Fruit fly (Drosophila melanogaster) whole organism, embryonic: ENCODE measurements around the gene Mer.

ENCODE experiments used
- Bgb ChIP-seq: fragments of 200-800 bp; sonication (Bioruptor generic); IDR thresholded peaks from 2 replicates; pipeline ENCODE4 v1.3.6; 2022; ENCODE audit warnings: missing biosample characterization, missing genetic modification characterization; ENCODE audit not compliant: partially characterized antibody
- CG10147 ChIP-seq: fragments of 200-800 bp; sonication (Bioruptor generic); optimal IDR thresholded peaks from 2 replicates; lab custom pipeline; 2019; ENCODE audit warnings: missing biosample characterization, mild to moderate bottlenecking, missing genetic modification characterization, moderate library complexity
- CG11093 ChIP-seq: fragments of 200-800 bp; sonication (Bioruptor generic); IDR thresholded peaks from 3 replicates; pipeline ENCODE4 v1.3.6; 2022; ENCODE audit warnings: missing biosample characterization, missing genetic modification characterization
- CG12071 ChIP-seq: fragments of 200-800 bp; sonication (Bioruptor generic); optimal IDR thresholded peaks from 3 replicates; lab custom pipeline; 2018; ENCODE audit warnings: missing biosample characterization, mild to moderate bottlenecking, missing genetic modification characterization
- CG13287 ChIP-seq: fragments of 200-800 bp; sonication (Bioruptor generic); IDR thresholded peaks from 2 replicates; pipeline ENCODE4 v1.3.6; 2022; ENCODE audit warnings: missing biosample characterization, missing genetic modification characterization; ENCODE audit not compliant: partially characterized antibody
- CG15011 ChIP-seq: fragments of 200-800 bp; sonication (Bioruptor generic); optimal IDR thresholded peaks from 3 replicates; lab custom pipeline; 2018; ENCODE audit warnings: missing biosample characterization, mild to moderate bottlenecking, missing genetic modification characterization
- CG15601 ChIP-seq: fragments of 200-800 bp; sonication (Bioruptor generic); optimal IDR thresholded peaks from 3 replicates; lab custom pipeline; 2019; ENCODE audit warnings: missing biosample characterization, mild to moderate bottlenecking, missing genetic modification characterization, moderate library complexity
- CG17328 ChIP-seq: fragments of 200-800 bp; sonication (Bioruptor generic); IDR thresholded peaks from 2 replicates; pipeline ENCODE4 v1.3.6; 2022; ENCODE audit warnings: missing biosample characterization, missing genetic modification characterization
- CG1832 ChIP-seq: fragments of 200-800 bp; sonication (Bioruptor generic); optimal IDR thresholded peaks from 2 replicates; lab custom pipeline; 2017; ENCODE audit warnings: missing biosample characterization, mild to moderate bottlenecking, missing genetic modification characterization, inconsistent platforms
- CG18476 ChIP-seq: fragments of 200-800 bp; sonication (Bioruptor generic); optimal IDR thresholded peaks from 2 replicates; lab custom pipeline; 2016; ENCODE audit warnings: missing biosample characterization, mild to moderate bottlenecking, missing genetic modification characterization
- CG2116 ChIP-seq: fragments of 200-800 bp; sonication (Bioruptor generic); optimal IDR thresholded peaks from 3 replicates; lab custom pipeline; 2018; ENCODE audit warnings: missing biosample characterization, mild to moderate bottlenecking, missing genetic modification characterization
- CG34224 ChIP-seq: fragments of 200-800 bp; sonication (Bioruptor generic); IDR thresholded peaks from 3 replicates; pipeline ENCODE4 v1.3.6; 2022; ENCODE audit warnings: missing biosample characterization, missing genetic modification characterization; ENCODE audit not compliant: partially characterized antibody
- CG3838 ChIP-seq: fragments of 200-800 bp; sonication (Bioruptor generic); optimal IDR thresholded peaks from 3 replicates; lab custom pipeline; 2016; ENCODE audit warnings: missing biosample characterization, missing genetic modification characterization
- CG4404 ChIP-seq: fragments of 200-800 bp; sonication (Bioruptor generic); IDR thresholded peaks from 2 replicates; pipeline ENCODE4 v1.3.6; 2022; ENCODE audit warnings: missing biosample characterization, missing genetic modification characterization
- CG6854 ChIP-seq: fragments of 200-800 bp; sonication (Bioruptor generic); optimal IDR thresholded peaks from 3 replicates; lab custom pipeline; 2017; ENCODE audit warnings: missing biosample characterization, mild to moderate bottlenecking, missing genetic modification characterization
- CG8478 ChIP-seq: fragments of >200 bp; optimal IDR thresholded peaks from 2 replicates; lab custom pipeline; 2018
- CG8924 ChIP-seq: fragments of 200-800 bp; optimal IDR thresholded peaks from 3 replicates; lab custom pipeline; 2019; ENCODE audit warnings: missing biosample characterization, mild to moderate bottlenecking, missing genetic modification characterization, moderate library complexity
- CG9215 ChIP-seq: fragments of 200-800 bp; sonication (Bioruptor generic); IDR thresholded peaks from 2 replicates; pipeline ENCODE4 v1.3.6; 2022; ENCODE audit warnings: missing biosample characterization, missing genetic modification characterization
- CG9727 ChIP-seq: fragments of 200-800 bp; sonication (Bioruptor generic); optimal IDR thresholded peaks from 3 replicates; lab custom pipeline; 2017; ENCODE audit warnings: missing biosample characterization, mild to moderate bottlenecking, missing genetic modification characterization
- Camta ChIP-seq: fragments of 200-800 bp; sonication (Bioruptor generic); optimal IDR thresholded peaks from 2 replicates; lab custom pipeline; 2016; ENCODE audit warnings: missing biosample characterization, missing genetic modification characterization
- D ChIP-seq, 2 experiments: fragments of 200-800 bp in 1 of 2; fragments of >200 bp in 1 of 2; sonication (Bioruptor generic) in 1 of 2; optimal IDR thresholded peaks; 2 replicates in 1 of 2; 3 replicates in 1 of 2; lab custom pipeline; 2017; ENCODE audit warnings: mild to moderate bottlenecking in 1 of 2, missing biosample characterization in 1 of 2, missing genetic modification characterization in 1 of 2, missing genetic modification reagents in 1 of 2
- D19A ChIP-seq: fragments of 200-800 bp; optimal IDR thresholded peaks from 3 replicates; lab custom pipeline; 2019; ENCODE audit warnings: missing biosample characterization, mild to moderate bottlenecking, missing genetic modification characterization, moderate library complexity
- ERR ChIP-seq: fragments of 200-800 bp; sonication (Bioruptor generic); optimal IDR thresholded peaks from 2 replicates; lab custom pipeline; 2016; ENCODE audit warnings: missing biosample characterization, missing genetic modification characterization
- Ets65A ChIP-seq: fragments of 200-800 bp; sonication (Bioruptor generic); peaks from one replicate; lab custom pipeline; 2016; ENCODE audit warnings: missing biosample characterization, missing genetic modification characterization
- Fer3 ChIP-seq: fragments of 200-800 bp; sonication (Bioruptor generic); optimal IDR thresholded peaks from 2 replicates; lab custom pipeline; 2018; ENCODE audit warnings: missing biosample characterization, mild to moderate bottlenecking, missing genetic modification characterization, moderate library complexity
- HLHmδ ChIP-seq: fragments of 200-800 bp; sonication (Bioruptor generic); optimal IDR thresholded peaks from 2 replicates; lab custom pipeline; 2018; ENCODE audit warnings: missing biosample characterization, mild to moderate bottlenecking, missing genetic modification characterization, moderate library complexity
- NFAT ChIP-seq: fragments of 200-800 bp; sonication (Bioruptor generic); IDR thresholded peaks from 2 replicates; pipeline ENCODE4 v1.3.6; 2022; ENCODE audit warnings: missing biosample characterization, missing genetic modification characterization
- Neu2 ChIP-seq: fragments of 200-800 bp; sonication (Bioruptor generic); optimal IDR thresholded peaks from 3 replicates; lab custom pipeline; 2016; ENCODE audit warnings: missing biosample characterization, missing genetic modification characterization, borderline replicate concordance
- Nf-YB ChIP-seq: fragments of 200-800 bp; sonication (Bioruptor generic); optimal IDR thresholded peaks from 3 replicates; lab custom pipeline; 2019; ENCODE audit warnings: missing biosample characterization, mild to moderate bottlenecking, missing genetic modification characterization, moderate library complexity
- Sry-β ChIP-seq: fragments of 200-800 bp; sonication (Bioruptor generic); optimal IDR thresholded peaks from 2 replicates; lab custom pipeline; 2018; ENCODE audit warnings: missing biosample characterization, mild to moderate bottlenecking, missing genetic modification characterization, moderate library complexity
- Trl ChIP-seq, 3 experiments: fragments of >200 bp in 2 of 3; fragments of 200-800 bp in 1 of 3; sonication (Bioruptor generic) in 1 of 3; optimal IDR thresholded peaks; 2 replicates in 1 of 3; 3 replicates in 2 of 3; lab custom pipeline; 2016 to 2017; ENCODE audit warnings: missing biosample characterization in 1 of 3, missing genetic modification characterization in 1 of 3
- Usf ChIP-seq: fragments of 200-800 bp; sonication (Bioruptor generic); optimal IDR thresholded peaks from 2 replicates; lab custom pipeline; 2017; ENCODE audit warnings: missing genotype, missing biosample characterization, missing genetic modification characterization
- aop ChIP-seq: fragments of 200-800 bp; sonication (Bioruptor generic); IDR thresholded peaks from 2 replicates; pipeline ENCODE4 v1.3.6; 2022; ENCODE audit warnings: missing biosample characterization, missing genetic modification characterization
- ara ChIP-seq: fragments of 200-800 bp; sonication (Bioruptor generic); IDR thresholded peaks from 2 replicates; pipeline ENCODE4 v1.3.6; 2022; ENCODE audit warnings: missing biosample characterization, missing genetic modification characterization
- cas ChIP-seq: fragments of 200-800 bp; sonication (Bioruptor generic); IDR thresholded peaks from 2 replicates; pipeline ENCODE4 v1.3.6; 2022; ENCODE audit warnings: missing biosample characterization, missing genetic modification characterization
- cg ChIP-seq: fragments of 200-800 bp; sonication (Bioruptor generic); optimal IDR thresholded peaks from 3 replicates; lab custom pipeline; 2019; ENCODE audit warnings: missing biosample characterization, mild to moderate bottlenecking, missing genetic modification characterization, moderate library complexity
- chm ChIP-seq: fragments of 200-800 bp; sonication (Bioruptor generic); IDR thresholded peaks from 2 replicates; pipeline ENCODE4 v1.3.6; 2022; ENCODE audit warnings: missing biosample characterization, missing genetic modification characterization
- ci ChIP-seq: fragments of 200-800 bp; sonication (Bioruptor generic); IDR thresholded peaks from 3 replicates; pipeline ENCODE4 v1.3.6; 2022; ENCODE audit warnings: missing biosample characterization, missing genetic modification characterization
- dm ChIP-seq: fragments of 200-800 bp; sonication (Bioruptor generic); optimal IDR thresholded peaks from 3 replicates; lab custom pipeline; 2016; ENCODE audit warnings: missing biosample characterization, missing genetic modification characterization
- dpn ChIP-seq, 2 experiments: fragments of 200-800 bp; sonication (Bioruptor generic); optimal IDR thresholded peaks; 3 replicates each; lab custom pipeline; 2016; ENCODE audit warnings: missing biosample characterization in 2 of 2, missing genetic modification characterization in 2 of 2
- ewg ChIP-seq: fragments of 200-800 bp; sonication (Bioruptor generic); optimal IDR thresholded peaks from 3 replicates; lab custom pipeline; 2017; ENCODE audit warnings: mild to moderate bottlenecking, missing biosample characterization, missing genetic modification reagents, missing genetic modification characterization
- kah ChIP-seq: fragments of 200-800 bp; sonication (Bioruptor generic); optimal IDR thresholded peaks from 2 replicates; lab custom pipeline; 2018; ENCODE audit warnings: missing biosample characterization, mild to moderate bottlenecking, missing genetic modification characterization
- nerfin-1 ChIP-seq: fragments of 200-800 bp; sonication (Bioruptor generic); optimal IDR thresholded peaks from 3 replicates; lab custom pipeline; 2019; ENCODE audit warnings: missing biosample characterization, mild to moderate bottlenecking, missing genetic modification characterization, moderate library complexity
- onecut ChIP-seq: fragments of 200-800 bp; sonication (Bioruptor generic); IDR thresholded peaks from 2 replicates; pipeline ENCODE4 v1.3.6; 2022; ENCODE audit warnings: missing biosample characterization, missing genetic modification characterization
- prd ChIP-seq, 3 experiments: fragments of >200 bp in 2 of 3; fragments of 200-800 bp in 1 of 3; sonication (Bioruptor generic) in 1 of 3; optimal IDR thresholded peaks in 2 of 3; IDR thresholded peaks in 1 of 3; 2 replicates in 2 of 3; 3 replicates in 1 of 3; pipeline versions ENCODE4 v1.3.6 to Lab custom; 2017 to 2022; ENCODE audit warnings: missing biosample characterization in 1 of 3, missing genetic modification characterization in 1 of 3
- trem ChIP-seq: fragments of 200-800 bp; optimal IDR thresholded peaks from 3 replicates; lab custom pipeline; 2019; ENCODE audit warnings: missing biosample characterization, mild to moderate bottlenecking, missing genetic modification characterization, moderate library complexity

The Mer gene

dm6 chrX:19663196-19663858 lies 30.0 kb downstream of the Mer start (continued):
- TF ChIP-seq D19A (tag; lab: Kevin White, UChicago) (peak; percentile 65), CG3838 (GFP tag; lab: Kevin White, UChicago) (no peak), CG15011 (GFP tag; lab: Kevin White, UChicago) (peak; percentile 57), prd (optimal IDR thresholded peaks at IDR 0.05; lab: Kevin White, UChicago) (no peak), prd (GFP tag; IDR thresholded peaks at IDR 0.05; lab: Robert Waterston, UW) (0 out of 3 replicates have a peak, but pooled peaks have one; percentile 16), CG8924 (tag; lab: Kevin White, UChicago) (peak; percentile 69), kah (GFP tag; lab: Kevin White, UChicago) (peak; percentile 12), aop (GFP tag; lab: Robert Waterston, UW) (no peak), CG11093 (GFP tag; lab: Robert Waterston, UW) (no peak), Sry-β (GFP tag; lab: Kevin White, UChicago) (no peak), nerfin-1 (peak; percentile 44), dpn (GFP tag; optimal IDR thresholded peaks at IDR 0.05; lab: Kevin White, UChicago) (peak; percentile 14 to 38), CG9215 (GFP tag; lab: Robert Waterston, UW) (0 out of 2 replicates have a peak, but pooled peaks have one; percentile 6), ewg (GFP tag; lab: Kevin White, UChicago) (peak; percentile 19), CG6854 (GFP tag; lab: Kevin White, UChicago) (peak; percentile 58), Usf (GFP tag; lab: Kevin White, UChicago) (peak; percentile 41), CG10147 (peak; percentile 45), Ets65A (GFP tag; lab: Kevin White, UChicago) (peak; percentile 66), Camta (GFP tag; lab: Kevin White, UChicago) (peak; percentile 49), CG12071 (no peak), CG34224 (GFP tag; lab: Robert Waterston, UW) (no peak), trem (tag; lab: Kevin White, UChicago) (peak; percentile 17), dm (GFP tag; lab: Kevin White, UChicago) (no peak), CG4404 (GFP tag; lab: Robert Waterston, UW) (0 out of 2 replicates have a peak, but pooled peaks have one; percentile 26), D (optimal IDR thresholded peaks at IDR 0.05; lab: Kevin White, UChicago) (no peak), D (GFP tag; optimal IDR thresholded peaks at IDR 0.05; lab: Kevin White, UChicago) (peak; percentile 50), Fer3 (tag; lab: Kevin White, UChicago) (peak; percentile 44), ERR (GFP tag; lab: Kevin White, UChicago) (no peak), CG9727 (peak; percentile 78), CG17328 (GFP tag; lab: Robert Waterston, UW) (no peak), CG18476 (GFP tag; lab: Kevin White, UChicago) (peak; percentile 55), CG2116 (GFP tag; lab: Kevin White, UChicago) (peak; percentile 5)

DNA sequence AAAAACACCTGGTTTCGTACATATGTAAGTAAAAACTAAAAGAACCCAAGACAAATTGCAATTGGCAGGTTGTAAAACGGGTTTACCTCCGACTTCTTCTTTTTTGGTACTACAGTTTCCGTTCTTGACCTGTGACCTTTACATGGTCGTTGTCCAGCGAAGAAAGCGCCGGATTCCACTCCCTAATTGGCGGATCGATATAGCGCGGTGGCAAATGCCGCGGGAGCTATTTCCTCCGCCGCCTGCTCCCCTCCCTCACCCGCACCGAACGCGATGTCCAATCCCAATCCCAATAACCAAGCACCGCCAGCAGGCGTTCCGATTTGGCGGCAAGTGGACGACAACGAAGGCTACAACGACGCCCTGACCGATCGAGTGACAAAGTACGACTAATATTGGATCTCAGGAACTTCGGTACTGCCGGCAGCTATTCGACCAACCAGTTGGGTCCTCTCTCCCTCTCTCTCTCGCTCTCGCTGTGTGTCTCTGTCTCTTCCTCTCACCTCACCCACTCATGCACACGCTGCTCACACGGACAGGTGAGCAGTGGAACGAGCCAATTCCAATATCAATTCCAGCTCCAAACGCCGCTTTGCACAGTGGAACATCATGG lies 30.6 kb downstream of the Mer start:
- TF ChIP-seq cg (GFP tag; lab: Kevin White, UChicago) = peak; percentile 67
- peak; percentile 26 for TF ChIP-seq CG8478
- peak; percentile 75 for TF ChIP-seq Nf-YB (GFP tag; lab: Kevin White, UChicago)
- TF ChIP-seq onecut (GFP tag; lab: Robert Waterston, UW) = 0 out of 2 replicates have a peak, but pooled peaks have one; percentile 9
- TF ChIP-seq NFAT (GFP tag; lab: Robert Waterston, UW) = peak; percentile 35; the same call in 1 of the 2 replicates
- peak; percentile 85 for TF ChIP-seq HLHmδ (GFP tag; lab: Kevin White, UChicago)
- TF ChIP-seq cas (GFP tag; lab: Robert Waterston, UW) = 0 out of 2 replicates have a peak, but pooled peaks have one; percentile 32
- TF ChIP-seq CG15601 (tag; lab: Kevin White, UChicago) = no peak
- 0 out of 2 replicates have a peak, but pooled peaks have one; percentile 21 for TF ChIP-seq ara (GFP tag; lab: Robert Waterston, UW)
- TF ChIP-seq chm (GFP tag; lab: Robert Waterston, UW) = peak; percentile 82; the same call in 1 of the 2 replicates
- peak; percentile 35; the same call in 1 of the 2 replicates for TF ChIP-seq CG13287 (GFP tag; lab: Robert Waterston, UW)
- TF ChIP-seq Neu2 = no peak
- peak; percentile 74 to 83 for TF ChIP-seq Trl (optimal IDR thresholded peaks at IDR 0.05; lab: Kevin White, UChicago)
- no peak for TF ChIP-seq Trl (GFP tag; optimal IDR thresholded peaks at IDR 0.05; lab: Kevin White, UChicago)
- TF ChIP-seq CG1832 (GFP tag; lab: Kevin White, UChicago) = peak; percentile 69
- peak; percentile 32; the same call in 1 of the 2 replicates for TF ChIP-seq Bgb (GFP tag; lab: Robert Waterston, UW)
- TF ChIP-seq ci (GFP tag; lab: Robert Waterston, UW) = peak; percentile 58; the same call in 2 of the 3 replicates
